Worm (Caenorhabditis elegans) whole organism, L1 larva: ENCODE measurements around the gene figl-1.

ENCODE experiments used
- elt-2 ChIP-seq: sonication (generic microtip); optimal IDR thresholded peaks from 2 replicates; lab custom pipeline; 2016; ENCODE audit warnings: missing genetic modification characterization, mild to moderate bottlenecking, inconsistent platforms, missing compliant biosample characterization, missing genetic modification reagents
- jun-1 ChIP-seq: fragments of 150-350 bp; optimal IDR thresholded peaks from 2 replicates; lab custom pipeline; 2014; ENCODE audit warnings: missing biosample characterization, missing genetic modification reagents, missing genetic modification characterization
- mef-2 ChIP-seq: fragments of 150-350 bp; optimal IDR thresholded peaks from 2 replicates; lab custom pipeline; 2014; ENCODE audit warnings: missing biosample characterization, missing genetic modification characterization
- nhr-19 ChIP-seq: fragments of 200-800 bp; sonication (Bioruptor generic); conservative IDR thresholded peaks from 2 replicates; pipeline ENCODE4 v1.3.6; 2022; ENCODE audit warnings: missing genetic modification characterization, missing compliant biosample characterization
- nhr-237 ChIP-seq: fragments of 150-350 bp; optimal IDR thresholded peaks from 2 replicates; lab custom pipeline; 2014; ENCODE audit warnings: missing biosample characterization, missing genetic modification characterization
- skn-1 ChIP-seq: fragments of 150-350 bp; optimal IDR thresholded peaks from 2 replicates; lab custom pipeline; 2014; ENCODE audit warnings: missing biosample characterization, missing genetic modification characterization
- unc-130 ChIP-seq: fragments of 150-350 bp; optimal IDR thresholded peaks from 2 replicates; lab custom pipeline; 2017; ENCODE audit warnings: missing biosample characterization, missing genetic modification characterization, inconsistent platforms

DNA sequence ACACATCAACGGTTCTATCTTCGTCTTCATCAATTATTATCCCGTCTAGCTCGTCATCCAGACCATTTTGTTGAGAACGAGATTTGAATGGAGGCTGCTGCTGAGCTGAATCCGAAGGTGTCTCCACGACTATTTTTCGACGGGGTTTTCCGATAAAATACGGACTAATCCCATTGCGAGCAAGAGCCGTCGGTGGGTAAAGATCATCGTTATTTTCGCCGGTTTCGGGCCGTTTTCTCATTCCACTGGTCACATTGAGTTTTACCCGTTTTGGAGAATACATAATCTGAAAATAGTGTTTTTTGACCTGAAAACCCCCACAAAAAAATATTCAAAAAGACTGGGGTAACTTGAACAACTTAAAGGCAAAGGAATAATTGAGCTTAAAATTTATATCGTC, at the start of gene figl-1:
- no peak for TF ChIP-seq nhr-237 (tag; lab: Kevin White, UChicago)
- TF ChIP-seq mef-2 (tag; lab: Kevin White, UChicago): no peak
- TF ChIP-seq jun-1 (tag; lab: Kevin White, UChicago): no peak
- TF ChIP-seq unc-130 (tag; lab: Kevin White, UChicago): no peak
- TF ChIP-seq skn-1 (tag; lab: Kevin White, UChicago): no peak
- peak; percentile 6 for TF ChIP-seq elt-2 (tag; lab: Kevin White, UChicago)
- no peak for TF ChIP-seq nhr-19 (GFP tag; lab: Robert Waterston, UW)
